Fruit fly (Drosophila melanogaster) whole organism, embryonic: ENCODE results near the gene CG14227.

Experiments used
- BEAF-32 ChIP-seq: fragments of 200-800 bp; sonication (Bioruptor generic); optimal IDR thresholded peaks from 3 replicates; lab custom pipeline; 2017; ENCODE audit warnings: missing biosample characterization, missing genetic modification characterization, mild to moderate bottlenecking, moderate library complexity, missing genetic modification reagents
- Bgb ChIP-seq: fragments of 200-800 bp; sonication (Bioruptor generic); IDR thresholded peaks from 2 replicates; pipeline ENCODE4 v1.3.6; 2022; ENCODE audit warnings: missing biosample characterization, missing genetic modification characterization; ENCODE audit not compliant: partially characterized antibody
- CG13287 ChIP-seq: fragments of 200-800 bp; sonication (Bioruptor generic); IDR thresholded peaks from 2 replicates; pipeline ENCODE4 v1.3.6; 2022; ENCODE audit warnings: missing biosample characterization, missing genetic modification characterization; ENCODE audit not compliant: partially characterized antibody
- CG13424 ChIP-seq: fragments of 200-800 bp; sonication (Bioruptor generic); optimal IDR thresholded peaks from 2 replicates; lab custom pipeline; 2019; ENCODE audit warnings: missing biosample characterization, mild to moderate bottlenecking, missing genetic modification characterization, moderate library complexity
- CG14710 ChIP-seq: fragments of 200-800 bp; sonication (Bioruptor generic); optimal IDR thresholded peaks from 3 replicates; lab custom pipeline; 2019; ENCODE audit warnings: missing biosample characterization, mild to moderate bottlenecking, missing genetic modification characterization, moderate library complexity
- CG15269 ChIP-seq: fragments of 200-800 bp; sonication (Bioruptor generic); optimal IDR thresholded peaks from 2 replicates; lab custom pipeline; 2018; ENCODE audit warnings: missing biosample characterization, mild to moderate bottlenecking, missing genetic modification characterization, moderate library complexity
- CG15601 ChIP-seq: fragments of 200-800 bp; sonication (Bioruptor generic); optimal IDR thresholded peaks from 3 replicates; lab custom pipeline; 2019; ENCODE audit warnings: missing biosample characterization, mild to moderate bottlenecking, missing genetic modification characterization, moderate library complexity
- CG1603 ChIP-seq: fragments of 200-800 bp; sonication (Bioruptor generic); optimal IDR thresholded peaks from 2 replicates; lab custom pipeline; 2019; ENCODE audit warnings: missing biosample characterization, mild to moderate bottlenecking, missing genetic modification characterization, moderate library complexity
- CG16863 ChIP-seq: fragments of 200-800 bp; sonication (Bioruptor generic); optimal IDR thresholded peaks from 3 replicates; lab custom pipeline; 2016; ENCODE audit warnings: missing biosample characterization, missing genetic modification characterization
- CG17359 ChIP-seq: fragments of 200-800 bp; sonication (Bioruptor generic); optimal IDR thresholded peaks from 3 replicates; lab custom pipeline; 2018; ENCODE audit warnings: missing biosample characterization, mild to moderate bottlenecking, missing genetic modification characterization, moderate library complexity
- CG17829 ChIP-seq: fragments of 200-800 bp; optimal IDR thresholded peaks from 2 replicates; lab custom pipeline; 2019; ENCODE audit warnings: missing biosample characterization, mild to moderate bottlenecking, missing genetic modification characterization, moderate library complexity
- CG1832 ChIP-seq: fragments of 200-800 bp; sonication (Bioruptor generic); optimal IDR thresholded peaks from 2 replicates; lab custom pipeline; 2017; ENCODE audit warnings: missing biosample characterization, mild to moderate bottlenecking, missing genetic modification characterization, inconsistent platforms
- CG2202 ChIP-seq: fragments of 200-800 bp; sonication (Bioruptor generic); optimal IDR thresholded peaks from 2 replicates; lab custom pipeline; 2018; ENCODE audit warnings: missing biosample characterization, mild to moderate bottlenecking, missing genetic modification characterization
- CG30020 ChIP-seq: fragments of 200-800 bp; optimal IDR thresholded peaks from 2 replicates; lab custom pipeline; 2019; ENCODE audit warnings: missing biosample characterization, mild to moderate bottlenecking, missing genetic modification characterization, moderate library complexity
- CG32532 ChIP-seq: fragments of 200-800 bp; sonication (Bioruptor generic); IDR thresholded peaks from 2 replicates; pipeline ENCODE4 v1.3.6; 2022; ENCODE audit warnings: missing biosample characterization, missing genetic modification characterization
- CG7556 ChIP-seq: fragments of 200-800 bp; sonication (Bioruptor generic); optimal IDR thresholded peaks from 2 replicates; lab custom pipeline; 2017; ENCODE audit warnings: missing biosample characterization, mild to moderate bottlenecking, missing genetic modification characterization
- CG8290 ChIP-seq, 3 experiments: fragments of 200-800 bp; sonication (Bioruptor generic); optimal IDR thresholded peaks; 2 replicates each; lab custom pipeline; 2016 to 2019; ENCODE audit warnings: missing biosample characterization in 3 of 3, missing genetic modification characterization in 3 of 3, mild to moderate bottlenecking in 2 of 3, moderate library complexity in 1 of 3
- CG8924 ChIP-seq: fragments of 200-800 bp; optimal IDR thresholded peaks from 3 replicates; lab custom pipeline; 2019; ENCODE audit warnings: missing biosample characterization, mild to moderate bottlenecking, missing genetic modification characterization, moderate library complexity
- CG8944 ChIP-seq: fragments of 200-800 bp; sonication (Bioruptor generic); optimal IDR thresholded peaks from 3 replicates; lab custom pipeline; 2016; ENCODE audit warnings: missing biosample characterization, missing genetic modification characterization
- D ChIP-seq, 2 experiments: fragments of 200-800 bp in 1 of 2; fragments of >200 bp in 1 of 2; sonication (Bioruptor generic) in 1 of 2; optimal IDR thresholded peaks; 2 replicates in 1 of 2; 3 replicates in 1 of 2; lab custom pipeline; 2017; ENCODE audit warnings: mild to moderate bottlenecking in 1 of 2, missing biosample characterization in 1 of 2, missing genetic modification characterization in 1 of 2, missing genetic modification reagents in 1 of 2
- Dll ChIP-seq: fragments of 200-800 bp; sonication (Bioruptor generic); IDR thresholded peaks from 4 replicates; pipeline ENCODE4 v1.3.6; 2022; ENCODE audit warnings: missing biosample characterization, missing genetic modification characterization; ENCODE audit not compliant: partially characterized antibody
- Doc2 ChIP-seq: fragments of 200-800 bp; sonication (Bioruptor generic); IDR thresholded peaks from 2 replicates; pipeline ENCODE4 v1.3.6; 2022; ENCODE audit warnings: missing biosample characterization, missing genetic modification characterization
- Drgx ChIP-seq: fragments of 200-800 bp; sonication (Bioruptor generic); IDR thresholded peaks from 2 replicates; pipeline ENCODE4 v1.3.6; 2022; ENCODE audit warnings: missing biosample characterization, missing genetic modification characterization
- Hr3 ChIP-seq: fragments of 200-800 bp; sonication (Bioruptor generic); optimal IDR thresholded peaks from 3 replicates; lab custom pipeline; 2016; ENCODE audit warnings: missing biosample characterization, missing genetic modification characterization
- MBD-R2 ChIP-seq: fragments of 200-800 bp; sonication (Bioruptor generic); IDR thresholded peaks from 2 replicates; pipeline ENCODE4 v1.3.6; 2022; ENCODE audit warnings: missing biosample characterization, missing genetic modification characterization
- Myb ChIP-seq: fragments of 200-800 bp; sonication (Bioruptor generic); optimal IDR thresholded peaks from 2 replicates; lab custom pipeline; 2016; ENCODE audit warnings: missing biosample characterization, missing genetic modification characterization
- Neu2 ChIP-seq: fragments of 200-800 bp; sonication (Bioruptor generic); optimal IDR thresholded peaks from 3 replicates; lab custom pipeline; 2016; ENCODE audit warnings: missing biosample characterization, missing genetic modification characterization, borderline replicate concordance
- NfI ChIP-seq: fragments of 200-800 bp; sonication (Bioruptor generic); optimal IDR thresholded peaks from 3 replicates; lab custom pipeline; 2018; ENCODE audit warnings: missing biosample characterization, mild to moderate bottlenecking, missing genetic modification characterization, moderate library complexity
- Opbp ChIP-seq: fragments of 200-800 bp; sonication (Bioruptor generic); IDR thresholded peaks from 3 replicates; pipeline ENCODE4 v1.3.6; 2022; ENCODE audit warnings: missing biosample characterization, missing genetic modification characterization; ENCODE audit not compliant: partially characterized antibody
- PHDP ChIP-seq: fragments of 200-800 bp; sonication (Bioruptor generic); optimal IDR thresholded peaks from 3 replicates; lab custom pipeline; 2018; ENCODE audit warnings: missing biosample characterization, mild to moderate bottlenecking, missing genetic modification characterization, moderate library complexity
- Poxn ChIP-seq: fragments of 200-800 bp; sonication (Bioruptor generic); IDR thresholded peaks from 2 replicates; pipeline ENCODE4 v1.3.6; 2022; ENCODE audit warnings: missing biosample characterization, missing genetic modification characterization
- amos ChIP-seq: fragments of 200-800 bp; sonication (Bioruptor generic); IDR thresholded peaks from 2 replicates; pipeline ENCODE4 v1.3.6; 2022; ENCODE audit warnings: missing biosample characterization, missing genetic modification characterization; ENCODE audit not compliant: partially characterized antibody
- bbx ChIP-seq: fragments of 200-800 bp; sonication (Bioruptor generic); IDR thresholded peaks from 2 replicates; pipeline ENCODE4 v1.3.6; 2022; ENCODE audit warnings: missing biosample characterization, missing genetic modification characterization; ENCODE audit not compliant: partially characterized antibody
- cg ChIP-seq: fragments of 200-800 bp; sonication (Bioruptor generic); optimal IDR thresholded peaks from 3 replicates; lab custom pipeline; 2019; ENCODE audit warnings: missing biosample characterization, mild to moderate bottlenecking, missing genetic modification characterization, moderate library complexity
- chinmo ChIP-seq: fragments of 200-800 bp; sonication (Bioruptor generic); IDR thresholded peaks from 4 replicates; pipeline ENCODE4 v1.3.6; 2022; ENCODE audit warnings: missing biosample characterization, missing genetic modification characterization; ENCODE audit not compliant: partially characterized antibody
- dmrt11E ChIP-seq: fragments of 200-800 bp; sonication (Bioruptor generic); optimal IDR thresholded peaks from 3 replicates; lab custom pipeline; 2018; ENCODE audit warnings: missing biosample characterization, mild to moderate bottlenecking, missing genetic modification characterization, moderate library complexity
- fd3F ChIP-seq: fragments of 200-800 bp; sonication (Bioruptor generic); optimal IDR thresholded peaks from 2 replicates; lab custom pipeline; 2018; ENCODE audit warnings: missing biosample characterization, mild to moderate bottlenecking, missing genetic modification characterization, moderate library complexity
- grau ChIP-seq: fragments of 200-800 bp; optimal IDR thresholded peaks from 3 replicates; lab custom pipeline; 2019; ENCODE audit warnings: missing biosample characterization, mild to moderate bottlenecking, missing genetic modification characterization, moderate library complexity
- gro ChIP-seq: fragments of 200-800 bp; sonication (Bioruptor generic); optimal IDR thresholded peaks from 2 replicates; lab custom pipeline; 2016; ENCODE audit warnings: missing biosample characterization, missing genetic modification characterization
- nerfin-2 ChIP-seq: fragments of 200-800 bp; sonication (Bioruptor generic); IDR thresholded peaks from 2 replicates; pipeline ENCODE4 v1.3.6; 2022; ENCODE audit warnings: missing biosample characterization, missing genetic modification characterization; ENCODE audit not compliant: partially characterized antibody
- onecut ChIP-seq: fragments of 200-800 bp; sonication (Bioruptor generic); IDR thresholded peaks from 2 replicates; pipeline ENCODE4 v1.3.6; 2022; ENCODE audit warnings: missing biosample characterization, missing genetic modification characterization
- phol ChIP-seq: fragments of 200-800 bp; sonication (Bioruptor generic); optimal IDR thresholded peaks from 3 replicates; lab custom pipeline; 2018; ENCODE audit warnings: missing biosample characterization, mild to moderate bottlenecking, missing genetic modification characterization, moderate library complexity
- ro ChIP-seq: fragments of 200-800 bp; sonication (Bioruptor generic); IDR thresholded peaks from 2 replicates; pipeline ENCODE4 v1.3.6; 2022; ENCODE audit warnings: missing biosample characterization, missing genetic modification characterization
- sisA ChIP-seq: fragments of 200-800 bp; sonication (Bioruptor generic); IDR thresholded peaks from 2 replicates; pipeline ENCODE4 v1.3.6; 2022; ENCODE audit warnings: missing biosample characterization, missing genetic modification characterization
- sna ChIP-seq: fragments of 200-800 bp; sonication (Bioruptor generic); IDR thresholded peaks from 2 replicates; pipeline ENCODE4 v1.3.6; 2022; ENCODE audit warnings: missing biosample characterization, missing genetic modification characterization; ENCODE audit not compliant: partially characterized antibody
- trem ChIP-seq: fragments of 200-800 bp; optimal IDR thresholded peaks from 3 replicates; lab custom pipeline; 2019; ENCODE audit warnings: missing biosample characterization, mild to moderate bottlenecking, missing genetic modification characterization, moderate library complexity

The CG14227 gene

dm6 chrX:19704083-19704482 is 15.3 kb upstream of the CG14227 start, which contains the start of the genes CG14230 and CG14232 (continued):
- TF ChIP-seq CG15269 (no peak), gro (GFP tag; lab: Kevin White, UChicago) (peak; percentile 8), CG32532 (GFP tag; lab: Robert Waterston, UW) (no peak), CG16863 (GFP tag; lab: Kevin White, UChicago) (no peak), Poxn (no peak), fd3F (GFP tag; lab: Kevin White, UChicago) (no peak), D (optimal IDR thresholded peaks at IDR 0.05; lab: Kevin White, UChicago) (no peak), D (GFP tag; optimal IDR thresholded peaks at IDR 0.05; lab: Kevin White, UChicago) (no peak), cg (GFP tag; lab: Kevin White, UChicago) (no peak), Neu2 (GFP tag; lab: Kevin White, UChicago) (no peak), onecut (GFP tag; lab: Robert Waterston, UW) (no peak), ro (GFP tag; lab: Robert Waterston, UW) (no peak), CG8944 (no peak), CG1832 (GFP tag; lab: Kevin White, UChicago) (no peak), Bgb (no peak), Doc2 (GFP tag; lab: Robert Waterston, UW) (no peak), grau (tag; lab: Kevin White, UChicago) (peak; percentile 17)

DNA sequence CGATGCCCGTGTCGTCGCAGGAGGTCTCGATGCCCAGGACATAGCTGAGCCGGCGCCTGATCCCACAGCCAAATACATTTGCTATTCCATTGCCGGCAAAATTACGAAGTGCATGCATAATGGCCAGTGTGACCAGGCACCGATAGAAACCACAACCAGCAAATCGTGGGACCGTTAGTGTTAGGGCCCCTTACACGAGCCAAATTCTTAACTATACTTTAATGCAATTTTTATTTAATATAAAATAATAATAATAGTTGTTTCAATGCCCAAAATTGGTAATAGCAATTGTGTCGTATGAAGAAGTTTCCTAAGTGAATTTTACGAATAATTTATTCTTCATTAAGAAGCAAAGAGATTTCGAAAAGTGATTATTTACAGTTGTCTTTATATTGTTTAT is 12.9 kb upstream of the CG14227 start, which contains the start of gene Tcs4:
Gene Tcs4, minus strand, starts transcription at position 145 of the 400 bp plus-strand sequence.
- TF ChIP-seq CG13424 (tag; lab: Kevin White, UChicago) (peak; percentile 58), Hr3 (GFP tag; lab: Kevin White, UChicago) (no peak), PHDP (peak; percentile 44), CG7556 (GFP tag; lab: Kevin White, UChicago) (peak; percentile 5), sisA (GFP tag; lab: Robert Waterston, UW) (no peak), CG1832 (GFP tag; lab: Kevin White, UChicago) (no peak), CG14710 (tag; lab: Kevin White, UChicago) (peak; percentile 49), BEAF-32 (GFP tag; lab: Kevin White, UChicago) (peak; percentile 8), dmrt11E (peak; percentile 47), CG15269 (no peak), bbx (GFP tag; lab: Robert Waterston, UW) (peak; percentile 60; the same call in 1 of the 2 replicates), CG8924 (tag; lab: Kevin White, UChicago) (peak; percentile 20), Myb (GFP tag; lab: Kevin White, UChicago) (no peak), CG15601 (tag; lab: Kevin White, UChicago) (peak; percentile 27), trem (tag; lab: Kevin White, UChicago) (peak; percentile 43), CG30020 (tag; lab: Kevin White, UChicago) (peak; percentile 56), Drgx (GFP tag; lab: Robert Waterston, UW) (0 out of 2 replicates have a peak, but pooled peaks have one; percentile 6), NfI (peak; percentile 17), Opbp (GFP tag; lab: Robert Waterston, UW) (peak; percentile 58; the same call in 2 of the 3 replicates), chinmo (peak; percentile 71; the same call in 2 of the 4 replicates), sna (peak; percentile 66; the same call in 1 of the 2 replicates), CG17829 (tag; lab: Kevin White, UChicago) (peak; percentile 57), Dll (GFP tag; lab: Robert Waterston, UW) (peak; percentile 59; the same call in 2 of the 4 replicates), CG8290 (GFP tag; optimal IDR thresholded peaks at IDR 0.05; lab: Kevin White, UChicago) (peak; percentile 4), CG8290 (tag; optimal IDR thresholded peaks at IDR 0.05; lab: Kevin White, UChicago) (no peak), CG1603 (tag; lab: Kevin White, UChicago) (peak; percentile 29), amos (GFP tag; lab: Robert Waterston, UW) (peak; percentile 46; the same call in 1 of the 2 replicates), CG2202 (tag; lab: Kevin White, UChicago) (no peak), CG13287 (GFP tag; lab: Robert Waterston, UW) (peak; percentile 77), MBD-R2 (peak; percentile 82), nerfin-2 (GFP tag; lab: Robert Waterston, UW) (0 out of 2 replicates have a peak, but pooled peaks have one; percentile 35), CG17359 (tag; lab: Kevin White, UChicago) (peak; percentile 13), phol (tag; lab: Kevin White, UChicago) (peak; percentile 60)
